Fruit fly (Drosophila melanogaster): ENCODE data around the gene Gba1a.

The Gba1a gene

DNA sequence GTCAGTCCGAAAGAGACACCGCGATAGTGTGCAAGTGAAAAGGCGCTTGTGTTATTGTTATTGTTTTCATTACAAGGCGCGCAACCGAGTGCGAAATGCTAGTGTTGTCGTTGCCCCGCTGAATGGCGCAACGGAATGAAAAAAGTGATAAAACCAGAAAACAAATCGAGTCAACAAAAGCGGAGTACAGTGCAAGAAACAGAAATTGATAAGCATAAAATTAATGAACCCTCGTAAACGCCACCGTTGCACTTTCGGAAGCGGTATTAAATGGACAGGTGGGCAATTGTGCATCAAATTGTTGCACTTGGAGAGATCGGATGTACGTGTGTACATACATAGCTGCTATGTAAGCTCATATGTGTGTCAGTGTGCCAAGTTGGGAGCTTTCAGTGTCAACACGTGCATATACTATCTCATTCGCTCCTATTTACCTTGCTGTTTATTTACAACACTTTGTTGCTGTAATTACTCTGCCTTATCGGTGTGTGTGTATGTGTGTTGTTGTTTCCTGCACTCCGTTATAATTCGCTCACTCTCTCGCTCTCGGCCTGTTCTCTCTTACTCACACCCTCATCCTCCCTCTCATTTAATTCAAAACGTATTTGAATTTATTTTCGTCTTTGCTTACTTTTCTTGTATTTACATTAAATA is 23.1 kb downstream of the Gba1a start (continued):
- TF ChIP-seq repo (GFP tag; optimal IDR thresholded peaks at IDR 0.05) (peak; percentile 85), toy (GFP tag; IDR thresholded peaks at IDR 0.05) (no peak; the same call in 1 of the 2 replicates), CG1233 (GFP tag; optimal IDR thresholded peaks at IDR 0.05) (peak; percentile 36), CG8388 (GFP tag; optimal IDR thresholded peaks at IDR 0.05) (no peak), ham (GFP tag; IDR thresholded peaks at IDR 0.05) (0 out of 2 replicates have a peak, but pooled peaks have one; percentile 8), CG13424 (tag; optimal IDR thresholded peaks at IDR 0.05) (peak; percentile 27), Dek (tag; optimal IDR thresholded peaks at IDR 0.05) (no peak), da (GFP tag; optimal IDR thresholded peaks at IDR 0.05) (no peak), Hmx (GFP tag; optimal IDR thresholded peaks at IDR 0.05) (no peak), gsb-n (tag; optimal IDR thresholded peaks at IDR 0.05) (peak; percentile 54), Hr78 (GFP tag; optimal IDR thresholded peaks at IDR 0.05) (no peak), so (GFP tag; IDR thresholded peaks at IDR 0.05) (peak; percentile 37; the same call in 1 of the 3 replicates), bowl (GFP tag; IDR thresholded peaks at IDR 0.05) (peak; percentile 49; the same call in 1 of the 2 replicates), caup (GFP tag; optimal IDR thresholded peaks at IDR 0.05; ENCODE audit: severe bottlenecking) (peak; percentile 27), CrebB (tag; optimal IDR thresholded peaks at IDR 0.05) (peak; percentile 48), CG6765 (GFP tag; optimal IDR thresholded peaks at IDR 0.05) (peak; percentile 65), gcm (GFP tag; optimal IDR thresholded peaks at IDR 0.05) (peak; percentile 26), kah (GFP tag; optimal IDR thresholded peaks at IDR 0.05) (peak; percentile 31), Ssrp (tag; optimal IDR thresholded peaks at IDR 0.05) (no peak), NK7.1 (GFP tag; optimal IDR thresholded peaks at IDR 0.05) (no peak), CG14014 (GFP tag; IDR thresholded peaks at IDR 0.05) (peak; percentile 40; the same call in 1 of the 2 replicates), CG10959 (GFP tag; IDR thresholded peaks at IDR 0.05) (peak; percentile 16; the same call in 1 of the 2 replicates), CG31365 (tag; optimal IDR thresholded peaks at IDR 0.05) (peak; percentile 82), CG18011 (GFP tag; optimal IDR thresholded peaks at IDR 0.05) (no peak), CG12104 (GFP tag; optimal IDR thresholded peaks at IDR 0.05) (peak; percentile 79), h (optimal IDR thresholded peaks at IDR 0.05) (no peak), HmgZ (tag; optimal IDR thresholded peaks at IDR 0.05) (peak; percentile 15), CG1792 (GFP tag; optimal IDR thresholded peaks at IDR 0.05) (no peak), nau (GFP tag; optimal IDR thresholded peaks at IDR 0.05) (peak; percentile 70), CG8089 (GFP tag; optimal IDR thresholded peaks at IDR 0.05) (no peak), CG34224 (GFP tag; IDR thresholded peaks at IDR 0.05; ENCODE audit: partially characterized antibody) (no peak), CG30431 (GFP tag; optimal IDR thresholded peaks at IDR 0.05) (no peak), vfl (GFP tag; optimal IDR thresholded peaks at IDR 0.05) (no peak), Awh (GFP tag; IDR thresholded peaks at IDR 0.05) (peak; percentile 91), stc (GFP tag; IDR thresholded peaks at IDR 0.05) (peak; percentile 73), tna (GFP tag; IDR thresholded peaks at IDR 0.05; ENCODE audit: partially characterized antibody) (no peak), mirr (GFP tag; optimal IDR thresholded peaks at IDR 0.05) (peak; percentile 74), sim (GFP tag; IDR thresholded peaks at IDR 0.05) (peak; percentile 72), crol (GFP tag; IDR thresholded peaks at IDR 0.05) (0 out of 2 replicates have a peak, but pooled peaks have one; percentile 3), gce (GFP tag; IDR thresholded peaks at IDR 0.05) (peak; percentile 91), lbe (GFP tag; optimal IDR thresholded peaks at IDR 0.05) (peak; percentile 39), HmgD (GFP tag; optimal IDR thresholded peaks at IDR 0.05) (no peak), CG14710 (tag; optimal IDR thresholded peaks at IDR 0.05) (peak; percentile 20), eve (GFP tag; optimal IDR thresholded peaks at IDR 0.05) (peak in 1 of 2 experiments; percentile 85), D19A (tag; optimal IDR thresholded peaks at IDR 0.05) (no peak), nmo (GFP tag; optimal IDR thresholded peaks at IDR 0.05) (no peak), Xrp1 (GFP tag; IDR thresholded peaks at IDR 0.05) (peak; percentile 90), ci (GFP tag; IDR thresholded peaks at IDR 0.05) (peak; percentile 81), Dp (GFP tag; optimal IDR thresholded peaks at IDR 0.05) (no peak), vvl (GFP tag; IDR thresholded peaks at IDR 0.05) (peak; percentile 78)
